Worm (Caenorhabditis elegans): ENCODE data around the gene C28H8.3.

Gene C28H8.3

DNA sequence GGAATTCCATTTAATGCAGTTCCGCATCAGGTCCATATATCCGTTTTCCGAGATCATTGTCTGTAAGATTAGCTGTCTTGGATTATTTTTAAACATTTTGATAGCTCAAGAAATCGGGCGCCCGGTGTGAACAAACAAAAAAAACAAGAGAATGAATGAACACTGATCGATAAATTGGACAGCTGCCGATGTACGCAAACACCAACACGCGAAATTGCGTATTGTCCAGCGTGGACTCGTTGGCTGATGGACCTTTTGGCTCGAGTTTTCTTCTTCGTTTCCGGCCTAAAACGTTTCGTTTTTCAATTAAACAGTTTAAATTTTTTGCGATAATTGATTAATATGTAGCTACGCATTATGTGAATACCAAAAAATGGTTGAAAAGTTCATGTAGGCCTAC, 2.4 kb upstream of the C28H8.3 start, which contains the start of gene dpff-1:
Gene dpff-1 (minus strand): TSS at position 288 of the 400 bp plus-strand sequence.
- TF ChIP-seq W03F9.2 (tag; optimal IDR thresholded peaks at IDR 0.05) (no peak), dao-5 (tag; optimal IDR thresholded peaks at IDR 0.05) (no peak), him-1 (tag; optimal IDR thresholded peaks at IDR 0.05) (no peak)

DNA sequence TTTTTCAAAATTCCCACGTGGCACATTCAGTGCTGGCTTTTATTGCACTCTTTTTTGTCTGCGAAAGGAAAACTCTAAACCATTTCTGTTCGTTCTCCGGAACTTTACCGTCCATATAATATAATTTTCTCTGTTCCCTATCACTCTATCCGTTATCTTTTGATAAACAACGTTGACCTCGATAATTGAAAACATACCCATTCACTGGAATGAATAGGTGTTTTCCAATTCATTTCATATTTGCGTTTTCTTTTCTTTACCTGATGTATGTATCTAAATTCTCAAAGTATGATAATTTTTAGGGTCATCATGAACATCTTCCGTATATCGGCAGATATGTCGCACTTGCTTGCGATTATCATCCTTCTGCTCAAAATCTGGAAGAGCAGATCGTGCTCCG, 1.8 kb upstream of the C28H8.3 start, which contains the start of gene erd-2.2:
Gene erd-2.2 (plus strand): TSS at position 301 of the 400 bp plus-strand sequence.
- TF ChIP-seq W03F9.2 (tag; optimal IDR thresholded peaks at IDR 0.05) (no peak), him-1 (tag; optimal IDR thresholded peaks at IDR 0.05) (no peak), dao-5 (tag; optimal IDR thresholded peaks at IDR 0.05) (no peak)

DNA sequence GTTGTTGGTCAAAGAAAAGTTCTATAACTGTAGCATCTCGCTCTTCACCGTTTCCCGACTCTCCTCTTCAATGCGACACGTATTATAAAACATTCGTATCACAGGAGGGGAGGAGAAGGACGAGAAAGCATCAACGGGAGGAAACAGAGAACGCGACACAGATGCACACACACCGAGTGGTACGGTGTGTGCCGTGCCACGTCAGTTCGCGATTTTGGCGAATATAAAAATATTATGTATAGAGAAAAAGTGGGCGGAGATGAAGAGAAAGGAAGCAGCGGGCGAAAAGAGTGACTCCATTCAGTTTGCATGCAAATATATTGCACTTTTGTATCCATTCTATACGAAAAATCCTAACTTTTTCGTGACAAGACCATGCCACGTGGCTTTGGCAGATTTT, 6.2 kb downstream of the C28H8.3 start:
- TF ChIP-seq W03F9.2 (tag; optimal IDR thresholded peaks at IDR 0.05) (no peak), him-1 (tag; optimal IDR thresholded peaks at IDR 0.05) (no peak), dao-5 (tag; optimal IDR thresholded peaks at IDR 0.05) (no peak)

DNA sequence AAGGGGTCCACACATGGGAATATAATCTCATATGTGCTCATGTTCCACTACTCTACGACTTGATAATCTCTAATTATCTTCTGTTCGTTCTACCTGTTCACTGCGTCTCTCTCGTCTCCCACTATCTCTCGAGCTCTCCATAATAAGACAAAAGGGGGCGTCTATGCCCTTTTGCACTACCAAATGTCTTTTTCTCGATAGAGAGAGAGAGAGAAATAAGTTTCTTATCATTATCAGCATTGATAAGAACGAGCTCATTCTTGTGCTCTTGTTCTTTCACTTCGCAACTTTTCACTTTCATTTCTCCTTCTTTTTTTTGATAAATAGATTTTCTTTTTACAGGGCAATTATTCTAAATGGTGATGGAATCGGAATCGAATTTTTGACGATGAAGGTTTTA, 7.4 kb downstream of the C28H8.3 start:
- TF ChIP-seq W03F9.2 (tag; optimal IDR thresholded peaks at IDR 0.05), result no peak
- TF ChIP-seq dao-5 (tag; optimal IDR thresholded peaks at IDR 0.05), result no peak
- TF ChIP-seq him-1 (tag; optimal IDR thresholded peaks at IDR 0.05), result no peak

DNA sequence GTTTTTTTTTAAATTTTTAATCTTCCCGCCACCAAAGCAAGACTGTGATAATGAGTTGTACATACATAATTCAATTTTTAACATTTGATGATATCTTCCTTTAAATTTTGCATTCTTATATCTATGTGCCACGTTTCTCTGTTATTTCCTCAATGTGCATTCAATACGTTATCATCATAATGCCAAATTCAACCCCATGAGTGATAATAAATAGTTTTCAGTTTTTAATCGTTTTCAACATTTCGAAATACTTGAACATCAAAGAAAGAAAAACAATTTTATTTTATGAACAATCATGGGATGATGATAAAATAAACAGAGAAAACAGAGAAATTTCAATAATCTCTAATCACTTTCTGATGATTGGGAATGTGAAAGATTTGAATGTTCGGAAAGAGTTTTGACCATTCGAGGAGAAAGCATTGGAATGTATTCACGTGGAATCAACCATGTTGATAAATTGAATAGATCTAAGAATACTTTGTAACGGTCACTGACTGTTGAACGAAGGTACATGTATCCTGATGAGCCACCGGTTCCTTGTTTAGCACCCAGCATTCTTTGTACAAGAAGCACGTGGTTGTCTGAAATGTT, 9.0 kb downstream of the C28H8.3 start:
- TF ChIP-seq W03F9.2 (tag; optimal IDR thresholded peaks at IDR 0.05) (peak; percentile 9), him-1 (tag; optimal IDR thresholded peaks at IDR 0.05) (no peak)

DNA sequence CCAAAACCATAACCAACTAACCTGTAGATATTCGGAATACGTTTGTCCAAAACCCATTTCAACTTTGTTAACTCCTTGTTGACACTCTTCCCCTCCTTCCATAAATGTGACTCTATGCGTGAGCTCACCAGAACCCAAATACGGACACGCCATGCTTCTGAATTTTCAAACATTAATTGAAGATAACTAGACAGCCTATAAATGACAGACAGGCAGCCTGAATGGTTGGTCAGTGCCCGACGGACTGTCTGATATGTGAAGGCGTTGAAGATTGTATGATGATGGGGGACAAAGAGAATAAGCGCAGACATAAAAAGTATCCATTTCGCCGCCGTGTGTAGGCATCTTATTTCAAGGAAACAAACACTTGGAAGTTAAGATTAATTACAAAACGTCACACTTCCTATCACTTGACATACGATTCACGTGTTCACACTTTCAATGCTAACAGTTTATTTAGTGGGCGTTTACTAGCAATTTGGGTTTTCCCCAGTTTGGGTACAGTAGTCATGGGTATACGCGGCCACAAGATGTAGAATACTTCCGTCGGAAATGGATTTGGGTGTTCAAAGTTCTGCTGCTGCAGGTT, 11.4 kb downstream of the C28H8.3 start, which contains the start of the genes tdo-2 and C28H8.2:
Gene tdo-2 (minus strand): TSS at position 157 of the 589 bp plus-strand sequence.
Gene C28H8.2 (plus strand): TSS at position 524 of the 589 bp plus-strand sequence.
- TF ChIP-seq dao-5 (tag; optimal IDR thresholded peaks at IDR 0.05) (no peak), W03F9.2 (tag; optimal IDR thresholded peaks at IDR 0.05) (no peak), him-1 (tag; optimal IDR thresholded peaks at IDR 0.05) (no peak)

DNA sequence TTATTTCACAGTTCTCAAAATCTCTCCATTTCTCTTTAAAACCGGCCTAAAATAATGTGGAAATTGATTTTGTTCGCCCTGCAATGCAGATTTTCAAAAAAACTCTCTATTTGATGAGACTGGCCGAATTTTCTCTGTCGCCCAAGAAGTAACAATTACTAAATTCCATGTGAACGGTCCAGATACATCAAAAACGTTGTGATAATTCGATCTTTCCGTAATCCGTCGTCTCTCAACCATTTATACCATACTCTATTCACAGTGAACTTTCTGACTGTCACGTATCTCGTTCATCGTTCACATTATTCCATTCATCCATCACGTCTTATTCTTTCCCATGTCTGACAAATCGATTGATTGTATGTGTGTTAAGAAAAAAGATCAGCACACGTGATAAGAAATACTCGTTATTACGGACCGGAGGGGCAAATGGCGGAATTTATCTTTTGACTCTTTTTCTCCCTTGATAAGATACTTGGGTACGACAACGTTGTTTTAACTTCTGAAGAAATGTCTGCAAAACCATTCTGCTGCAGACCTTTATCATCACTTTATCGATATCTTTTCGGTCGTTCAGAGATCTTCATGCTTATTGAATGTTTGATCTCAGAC, 12.7 kb downstream of the C28H8.3 start:
- TF ChIP-seq W03F9.2 (tag; optimal IDR thresholded peaks at IDR 0.05) (no peak), him-1 (tag; optimal IDR thresholded peaks at IDR 0.05) (no peak), dao-5 (tag; optimal IDR thresholded peaks at IDR 0.05) (no peak)

DNA sequence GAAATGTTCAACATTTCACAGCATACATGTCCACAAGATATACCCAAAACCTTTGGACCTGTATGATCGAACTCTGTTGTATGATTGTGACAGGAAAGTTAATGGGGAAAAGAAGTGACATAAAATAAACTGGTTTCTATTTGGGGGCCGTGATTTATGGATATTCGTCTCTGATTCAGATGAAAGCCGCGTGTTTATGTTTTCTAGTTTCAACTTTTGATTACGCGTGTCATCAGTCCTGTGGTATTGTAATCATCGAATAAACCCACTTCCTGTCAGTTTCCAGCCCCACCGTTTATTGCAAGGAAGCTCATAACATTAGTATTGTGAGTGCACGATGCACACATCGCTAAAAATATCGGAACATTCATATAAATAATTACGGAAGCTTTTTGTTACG, 13.7 kb downstream of the C28H8.3 start:
- no peak for TF ChIP-seq him-1 (tag; optimal IDR thresholded peaks at IDR 0.05)
- TF ChIP-seq W03F9.2 (tag; optimal IDR thresholded peaks at IDR 0.05), result no peak
- TF ChIP-seq dao-5 (tag; optimal IDR thresholded peaks at IDR 0.05), result no peak

DNA sequence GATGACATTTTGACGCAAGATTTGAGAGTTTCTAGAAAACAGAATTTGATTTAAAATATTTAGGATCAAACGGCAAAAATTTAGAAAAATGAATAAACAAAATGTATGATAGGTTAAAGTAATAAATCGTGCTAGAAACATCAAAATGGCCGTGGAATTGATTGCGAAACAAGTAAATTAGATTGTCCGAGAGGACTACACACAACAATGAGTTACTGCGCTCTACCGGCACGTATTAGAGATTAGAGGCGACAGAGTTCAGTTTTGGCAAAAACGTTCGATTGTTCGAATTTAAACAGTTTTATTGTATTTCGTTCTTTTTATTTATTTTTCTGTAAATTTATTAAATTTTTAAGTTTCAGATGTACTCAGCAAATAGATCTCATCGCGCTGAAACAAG, 17.2 kb downstream of the C28H8.3 start, which contains the start of the genes dnc-2 and bcl-7:
Gene dnc-2 (minus strand): TSS at position 33 of the 400 bp plus-strand sequence.
Gene bcl-7 (plus strand): TSS at position 363 of the 400 bp plus-strand sequence.
- TF ChIP-seq him-1 (tag; optimal IDR thresholded peaks at IDR 0.05) (no peak), W03F9.2 (tag; optimal IDR thresholded peaks at IDR 0.05) (peak; percentile 8)

DNA sequence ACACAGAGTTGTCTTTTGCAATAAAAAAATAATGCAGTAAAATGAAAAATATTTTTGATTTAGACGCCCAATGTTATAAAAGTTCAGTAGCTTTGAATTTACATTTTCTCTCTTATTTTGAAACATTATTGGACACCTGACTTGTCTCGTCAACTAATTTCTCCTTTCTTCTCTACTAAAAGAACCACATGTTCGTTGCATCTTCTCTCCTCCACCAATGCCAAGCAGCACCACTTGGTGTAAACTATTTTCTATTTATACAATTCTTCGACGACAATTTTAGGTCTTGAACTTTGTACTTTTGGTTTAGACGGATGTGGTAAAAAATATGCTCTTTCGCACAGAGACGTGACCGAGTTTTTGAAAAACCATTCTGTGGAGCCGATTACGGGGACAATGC, 22.2 kb downstream of the C28H8.3 start:
- TF ChIP-seq dao-5 (tag; optimal IDR thresholded peaks at IDR 0.05), result no peak
- no peak for TF ChIP-seq W03F9.2 (tag; optimal IDR thresholded peaks at IDR 0.05)
- no peak for TF ChIP-seq him-1 (tag; optimal IDR thresholded peaks at IDR 0.05)

DNA sequence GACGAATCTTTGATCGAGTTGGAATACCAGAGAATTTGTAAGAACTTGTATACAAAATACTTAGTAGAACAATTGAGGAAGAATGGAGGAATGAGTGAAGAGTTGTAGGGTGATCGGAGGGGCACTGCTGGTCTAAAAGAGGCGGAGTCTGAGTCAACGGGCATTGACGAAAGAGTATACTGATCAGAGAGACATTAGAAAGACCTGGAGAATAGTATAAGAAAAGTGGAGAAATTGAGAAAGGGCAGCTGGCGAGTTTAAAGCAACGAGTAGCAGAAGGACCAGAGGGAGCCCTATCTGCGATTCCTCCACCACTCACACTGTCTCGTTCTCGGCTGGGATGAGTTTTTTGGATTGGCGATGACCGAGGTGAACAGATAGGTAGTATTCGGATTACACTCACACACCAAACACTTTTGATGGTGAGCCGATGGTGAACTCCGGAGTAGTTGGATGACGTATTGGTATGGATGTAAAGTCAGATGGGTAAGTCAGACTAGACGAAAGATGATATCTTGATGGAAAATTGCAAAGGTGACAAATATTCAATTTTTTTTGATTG, 23.0 kb downstream of the C28H8.3 start, which contains the start of gene EGAP1.5:
Gene EGAP1.5 (plus strand): TSS at position 289 of the 562 bp plus-strand sequence.
- TF ChIP-seq him-1 (tag; optimal IDR thresholded peaks at IDR 0.05) (no peak), W03F9.2 (tag; optimal IDR thresholded peaks at IDR 0.05) (no peak), dao-5 (tag; optimal IDR thresholded peaks at IDR 0.05) (no peak)

DNA sequence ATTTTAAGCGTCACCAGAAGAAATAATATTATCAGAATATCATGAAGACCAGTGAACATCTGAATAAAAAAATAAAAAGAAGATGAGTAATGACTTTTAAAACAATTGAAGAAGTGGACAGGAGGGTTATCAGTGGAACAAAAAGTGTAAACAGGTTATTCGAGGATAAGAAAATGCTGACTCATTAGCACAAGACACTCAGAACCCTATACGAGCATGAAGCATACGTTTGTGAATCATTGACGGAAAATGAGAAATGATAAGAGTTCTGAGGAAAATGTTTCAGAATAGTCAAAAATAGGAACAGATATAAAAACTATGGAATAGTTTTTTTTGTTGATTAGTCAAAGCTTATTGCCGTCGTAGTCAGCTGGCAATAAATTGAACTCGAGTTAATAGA, 24.4 kb downstream of the C28H8.3 start, which contains the start of gene zmp-1:
Gene zmp-1 (minus strand): TSS at position 101 of the 400 bp plus-strand sequence.
- no peak for TF ChIP-seq W03F9.2 (tag; optimal IDR thresholded peaks at IDR 0.05)
- no peak for TF ChIP-seq him-1 (tag; optimal IDR thresholded peaks at IDR 0.05)
- TF ChIP-seq dao-5 (tag; optimal IDR thresholded peaks at IDR 0.05), result no peak

DNA sequence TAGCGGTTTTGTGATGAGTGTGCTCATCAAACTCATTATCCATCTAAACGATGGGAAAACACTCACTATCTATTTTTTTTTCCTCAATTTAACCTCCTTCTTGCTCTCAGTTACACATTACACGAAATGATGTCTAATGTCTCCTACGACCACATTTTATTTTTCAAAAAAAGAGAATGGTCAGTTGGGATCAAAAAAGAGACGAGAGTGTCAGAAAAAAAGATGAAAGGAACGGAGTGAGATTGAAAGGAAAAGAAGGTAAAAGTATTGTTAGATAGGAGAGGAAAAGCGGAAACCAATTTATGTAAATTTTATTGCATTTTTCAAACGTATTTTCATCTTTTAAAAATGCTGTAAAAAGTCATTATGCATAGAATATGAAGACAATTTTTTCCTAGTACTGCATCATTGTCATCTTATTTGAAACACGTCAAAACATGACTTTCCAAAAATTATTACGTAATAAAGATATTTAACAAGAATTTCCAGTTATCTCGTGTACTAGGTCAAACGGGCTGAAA, 25.7 kb downstream of the C28H8.3 start:
- no peak for TF ChIP-seq W03F9.2 (tag; optimal IDR thresholded peaks at IDR 0.05)
- TF ChIP-seq him-1 (tag; optimal IDR thresholded peaks at IDR 0.05), result no peak
- TF ChIP-seq dao-5 (tag; optimal IDR thresholded peaks at IDR 0.05), result no peak
